Worm (Caenorhabditis elegans) whole organism, late embryonic: Measurements from ENCODE around the gene B0361.4.

Experiments
- elt-2 ChIP-seq: sonication (generic microtip); optimal IDR thresholded peaks from 2 replicates; lab custom pipeline; 2016; ENCODE audit warnings: missing genetic modification reagents, missing genetic modification characterization, missing compliant biosample characterization
- eyg-1 ChIP-seq: sonication (generic microtip); optimal IDR thresholded peaks from 2 replicates; lab custom pipeline; 2016; ENCODE audit warnings: missing genotype, missing genetic modification characterization, missing compliant biosample characterization
- hlh-30 ChIP-seq: sonication (generic microtip); optimal IDR thresholded peaks from 2 replicates; lab custom pipeline; 2017; ENCODE audit warnings: antibody characterized with exemption, missing genetic modification characterization, missing compliant biosample characterization; ENCODE audit not compliant: insufficient read depth
- lin-11 ChIP-seq: fragments of 200-800 bp; sonication (Bioruptor generic); optimal IDR thresholded peaks from 2 replicates; lab custom pipeline; 2018; ENCODE audit warnings: mild to moderate bottlenecking, missing genetic modification characterization, missing compliant biosample characterization
- madf-2 ChIP-seq: sonication (generic microtip); optimal IDR thresholded peaks from 2 replicates; lab custom pipeline; 2017; ENCODE audit warnings: missing genetic modification characterization, missing compliant biosample characterization
- nhr-232 ChIP-seq: sonication (generic microtip); optimal IDR thresholded peaks from 2 replicates; lab custom pipeline; 2016; ENCODE audit warnings: missing genetic modification characterization, missing compliant biosample characterization
- pha-4 ChIP-seq: fragments of 150-350 bp; optimal IDR thresholded peaks from 2 replicates; lab custom pipeline; 2018; ENCODE audit warnings: missing biosample characterization, missing genetic modification reagents, missing genetic modification characterization
- pqm-1 ChIP-seq: sonication (generic microtip); optimal IDR thresholded peaks from 2 replicates; lab custom pipeline; 2016; ENCODE audit warnings: missing genetic modification characterization, missing compliant biosample characterization

DNA sequence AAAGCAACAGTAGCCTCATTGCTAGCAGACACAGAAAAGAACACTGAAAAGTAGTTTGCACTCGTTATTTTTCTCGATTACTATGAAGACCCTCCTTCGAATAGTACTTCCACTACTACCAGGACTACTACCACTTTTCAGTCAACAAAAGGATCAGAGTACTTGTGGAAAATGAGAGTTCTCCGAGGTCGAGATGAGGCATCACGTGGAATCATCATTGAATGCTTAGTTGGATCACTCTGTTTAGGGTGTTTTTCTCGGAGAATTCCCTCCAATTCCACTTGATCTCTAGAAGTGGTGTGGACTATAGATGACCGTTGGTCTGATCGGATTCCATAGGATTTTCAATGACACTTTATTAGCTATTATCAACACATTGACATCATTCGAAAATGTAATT lies 42.0 kb downstream of the B0361.4 start:
- TF ChIP-seq eyg-1 (tag; lab: Kevin White, UChicago) (no peak), lin-11 (no peak), elt-2 (tag; lab: Kevin White, UChicago) (no peak), pha-4 (tag; lab: Kevin White, UChicago) (no peak), madf-2 (no peak), pqm-1 (no peak), nhr-232 (no peak), hlh-30 (tag; lab: Kevin White, UChicago) (no peak)
